Worm (Caenorhabditis elegans) whole organism, L3 larva: Measurements from ENCODE around the gene fbxa-219.
A peak's percentile ranks its signal among the peaks of the same experiment; 100 is the strongest.
"Not testable (repeated sequence)": the region's sequence is repeated elsewhere in the genome, so short reads cannot be mapped to it uniquely, and the experiment has no call there.

Source experiments
- R02D3.7 ChIP-seq: fragments of 150-350 bp; optimal IDR thresholded peaks from 2 replicates; lab custom pipeline; 2014; ENCODE audit warnings: missing biosample characterization, missing genetic modification characterization
- ZK546.5 ChIP-seq: sonication (generic microtip); optimal IDR thresholded peaks from 2 replicates; lab custom pipeline; 2017; ENCODE audit warnings: missing biosample characterization, missing genetic modification characterization
- aly-2 ChIP-seq: fragments of 150-350 bp; optimal IDR thresholded peaks from 2 replicates; lab custom pipeline; 2014; ENCODE audit warnings: missing biosample characterization, missing genetic modification characterization
- ama-1 ChIP-seq: fragments of 150-350 bp; optimal IDR thresholded peaks from 2 replicates; lab custom pipeline; 2018
- ceh-16 ChIP-seq: sonication (generic microtip); optimal IDR thresholded peaks from 2 replicates; lab custom pipeline; 2017; ENCODE audit warnings: missing biosample characterization, missing genetic modification characterization
- ceh-28 ChIP-seq: fragments of 150-350 bp; optimal IDR thresholded peaks from 2 replicates; lab custom pipeline; 2014; ENCODE audit warnings: missing biosample characterization, missing genetic modification reagents, missing genetic modification characterization
- ceh-82 ChIP-seq: fragments of 150-350 bp; optimal IDR thresholded peaks from 2 replicates; lab custom pipeline; 2014; ENCODE audit warnings: missing biosample characterization, missing genetic modification characterization
- ceh-9 ChIP-seq: sonication (generic microtip); optimal IDR thresholded peaks from 2 replicates; lab custom pipeline; 2018; ENCODE audit warnings: missing biosample characterization, missing genetic modification characterization
- daf-12 ChIP-seq: fragments of 150-350 bp; optimal IDR thresholded peaks from 2 replicates; lab custom pipeline; 2014; ENCODE audit warnings: missing biosample characterization, missing genetic modification reagents, missing genetic modification characterization
- egl-27 ChIP-seq: sonication (generic microtip); optimal IDR thresholded peaks from 4 replicates; lab custom pipeline; 2017; ENCODE audit warnings: missing biosample characterization, missing genetic modification reagents, missing genetic modification characterization
- egl-5 ChIP-seq: fragments of 150-350 bp; optimal IDR thresholded peaks from 2 replicates; lab custom pipeline; 2017; ENCODE audit warnings: missing biosample characterization, missing genetic modification reagents, missing genetic modification characterization, inconsistent platforms
- elt-1 ChIP-seq: fragments of 150-350 bp; optimal IDR thresholded peaks from 2 replicates; lab custom pipeline; 2014; ENCODE audit warnings: missing biosample characterization, missing genetic modification characterization
- elt-2 ChIP-seq: sonication (generic microtip); optimal IDR thresholded peaks from 2 replicates; lab custom pipeline; 2016; ENCODE audit warnings: missing genetic modification reagents, mild to moderate bottlenecking, missing genetic modification characterization, missing compliant biosample characterization
- fkh-2 ChIP-seq: fragments of 150-350 bp; optimal IDR thresholded peaks from 2 replicates; lab custom pipeline; 2014; ENCODE audit warnings: missing biosample characterization, missing genetic modification reagents, missing genetic modification characterization
- fos-1 ChIP-seq: fragments of 150-350 bp; optimal IDR thresholded peaks from 2 replicates; lab custom pipeline; 2014; ENCODE audit warnings: missing biosample characterization, missing genetic modification characterization
- hmg-11 ChIP-seq: sonication (generic microtip); optimal IDR thresholded peaks from 2 replicates; lab custom pipeline; 2016; ENCODE audit warnings: missing genetic modification characterization, missing compliant biosample characterization
- jun-1 ChIP-seq: fragments of 150-350 bp; optimal IDR thresholded peaks from 2 replicates; lab custom pipeline; 2014; ENCODE audit warnings: missing biosample characterization, missing genetic modification reagents, missing genetic modification characterization
- lin-39 ChIP-seq: fragments of 150-350 bp; optimal IDR thresholded peaks from 2 replicates; lab custom pipeline; 2018; ENCODE audit warnings: missing biosample characterization, missing genetic modification reagents, missing genetic modification characterization
- mdl-1 ChIP-seq: fragments of 150-350 bp; optimal IDR thresholded peaks from 2 replicates; lab custom pipeline; 2014; ENCODE audit warnings: missing biosample characterization, missing genetic modification characterization
- nfya-1 ChIP-seq: sonication (generic microtip); optimal IDR thresholded peaks from 2 replicates; lab custom pipeline; 2017; ENCODE audit warnings: missing genetic modification characterization, mild to moderate bottlenecking, missing compliant biosample characterization, antibody characterized with exemption, moderate library complexity; ENCODE audit not compliant: insufficient read depth
- nhr-12 ChIP-seq: fragments of 150-350 bp; optimal IDR thresholded peaks from 2 replicates; lab custom pipeline; 2014; ENCODE audit warnings: missing biosample characterization, missing genetic modification characterization
- nhr-23 ChIP-seq: fragments of 150-350 bp; optimal IDR thresholded peaks from 2 replicates; lab custom pipeline; 2014; ENCODE audit warnings: missing biosample characterization, missing genetic modification reagents, missing genetic modification characterization
- nhr-237 ChIP-seq: fragments of 150-350 bp; optimal IDR thresholded peaks from 2 replicates; lab custom pipeline; 2014; ENCODE audit warnings: missing biosample characterization, missing genetic modification characterization
- nhr-25 ChIP-seq: sonication (generic microtip); optimal IDR thresholded peaks from 2 replicates; lab custom pipeline; 2017; ENCODE audit warnings: missing biosample characterization, missing genetic modification characterization
- nhr-28 ChIP-seq: fragments of 150-350 bp; optimal IDR thresholded peaks from 2 replicates; lab custom pipeline; 2014; ENCODE audit warnings: missing biosample characterization, missing genetic modification characterization
- nhr-43 ChIP-seq: sonication (generic microtip); optimal IDR thresholded peaks from 2 replicates; lab custom pipeline; 2016; ENCODE audit warnings: mild to moderate bottlenecking, missing genetic modification characterization, missing compliant biosample characterization; ENCODE audit not compliant: poor library complexity, severe bottlenecking
- nhr-67 ChIP-seq: fragments of 150-350 bp; optimal IDR thresholded peaks from 2 replicates; lab custom pipeline; 2014; ENCODE audit warnings: missing biosample characterization, missing genetic modification characterization
- pha-4 ChIP-seq: fragments of 150-350 bp; optimal IDR thresholded peaks from 2 replicates; lab custom pipeline; 2014; ENCODE audit warnings: missing biosample characterization, missing genetic modification reagents, missing genetic modification characterization
- pqm-1 ChIP-seq: fragments of 150-350 bp; optimal IDR thresholded peaks from 2 replicates; lab custom pipeline; 2017; ENCODE audit warnings: missing biosample characterization, missing genetic modification characterization, inconsistent platforms
- sea-2 ChIP-seq: fragments of 150-350 bp; sonication (generic microtip); optimal IDR thresholded peaks from 4 replicates; lab custom pipeline; 2014; ENCODE audit warnings: missing biosample characterization, missing genetic modification reagents, missing genetic modification characterization
- skn-1 ChIP-seq: fragments of 150-350 bp; optimal IDR thresholded peaks from 2 replicates; lab custom pipeline; 2014; ENCODE audit warnings: missing biosample characterization, missing genetic modification characterization
- snpc-4 ChIP-seq: fragments of 150-350 bp; optimal IDR thresholded peaks from 2 replicates; lab custom pipeline; 2014; ENCODE audit warnings: missing biosample characterization, missing genetic modification characterization
- tbx-2 ChIP-seq: sonication (generic microtip); optimal IDR thresholded peaks from 2 replicates; lab custom pipeline; 2016; ENCODE audit warnings: mild to moderate bottlenecking, missing genetic modification characterization, missing compliant biosample characterization
- unc-39 ChIP-seq: sonication (generic microtip); optimal IDR thresholded peaks from 4 replicates; lab custom pipeline; 2017; ENCODE audit warnings: missing biosample characterization, missing genetic modification characterization
- zag-1 ChIP-seq: fragments of 150-350 bp; optimal IDR thresholded peaks from 2 replicates; lab custom pipeline; 2014; ENCODE audit warnings: missing biosample characterization, missing genetic modification characterization
- ztf-11 ChIP-seq: fragments of 150-350 bp; optimal IDR thresholded peaks from 2 replicates; lab custom pipeline; 2014; ENCODE audit warnings: missing biosample characterization, missing genetic modification characterization
- ztf-4 ChIP-seq: fragments of 150-350 bp; optimal IDR thresholded peaks from 2 replicates; lab custom pipeline; 2014; ENCODE audit warnings: missing biosample characterization, missing genetic modification characterization

fbxa-219 gene

ce11 chrIII:2258863-2259262 is 32.4 kb upstream of the fbxa-219 start, which contains the start of gene fbxa-43:
Gene fbxa-43 (minus strand): TSS chrIII:2258963.
- TF ChIP-seq ZK546.5 (tag; lab: Kevin White, UChicago) (no peak), nhr-25 (no peak), nhr-12 (no peak), tbx-2 (no peak), nhr-43 (tag; lab: Kevin White, UChicago) (no peak), pqm-1 (tag; lab: Kevin White, UChicago) (no peak), unc-39 (tag; lab: Kevin White, UChicago) (no peak), egl-5 (tag; lab: Kevin White, UChicago) (no peak), nhr-23 (tag; lab: Kevin White, UChicago) (no peak), fos-1 (no peak), fkh-2 (tag; lab: Kevin White, UChicago) (no peak), ceh-82 (tag; lab: Kevin White, UChicago) (no peak)

DNA sequence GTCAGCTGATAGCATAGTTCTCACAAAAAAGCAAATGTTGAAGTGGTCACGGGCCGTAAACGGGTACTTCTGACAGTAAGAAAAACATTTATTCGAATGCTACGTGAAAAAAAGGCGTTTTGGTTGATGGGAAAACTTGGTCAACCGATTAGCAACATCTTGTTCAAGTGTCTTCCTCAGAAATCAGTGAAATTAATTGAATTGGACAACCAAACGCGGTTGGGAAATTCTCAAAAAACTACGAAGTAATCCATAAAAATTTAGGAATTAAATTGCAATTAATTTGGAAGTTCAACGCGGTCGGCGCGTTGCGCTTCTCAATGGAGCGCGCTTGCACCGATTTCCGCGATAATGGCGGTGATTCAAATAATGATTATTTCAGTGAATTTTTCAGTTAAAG is 31.9 kb upstream of the fbxa-219 start:
- no peak for TF ChIP-seq ceh-16 (tag; lab: Kevin White, UChicago)
- TF ChIP-seq nhr-43 (tag; lab: Kevin White, UChicago), result no peak
- TF ChIP-seq ztf-4 (tag; lab: Kevin White, UChicago), result no peak
- no peak for TF ChIP-seq fkh-2 (tag; lab: Kevin White, UChicago)
- no peak for TF ChIP-seq nhr-12
- no peak for TF ChIP-seq egl-5 (tag; lab: Kevin White, UChicago)
- no peak for TF ChIP-seq nhr-25
- no peak for TF ChIP-seq daf-12 (tag; lab: Kevin White, UChicago)
- no peak for TF ChIP-seq egl-27
- TF ChIP-seq unc-39 (tag; lab: Kevin White, UChicago), result no peak
- no peak for TF ChIP-seq ama-1 (lab: Kevin White, UChicago)

- not testable (repeated sequence) for TF ChIP-seq pha-4, snpc-4, ceh-28 (tag; lab: Kevin White, UChicago)
Measured at ce11 chrIII:2261353-2261752, 29.9 kb upstream of the fbxa-219 start, which contains the start of gene fbxa-42. Gene fbxa-42 (minus strand): TSS chrIII:2261453.

ce11 chrIII:2262942-2263341 is 28.3 kb upstream of the fbxa-219 start, which contains the start of gene Y54F10BM.6:
Gene Y54F10BM.6 (plus strand): TSS chrIII:2263242.
- no peak for TF ChIP-seq nhr-28
- no peak for TF ChIP-seq nhr-67 (tag; lab: Kevin White, UChicago)
- no peak for TF ChIP-seq nhr-25
- no peak for TF ChIP-seq hmg-11 (tag; lab: Kevin White, UChicago)
- no peak for TF ChIP-seq zag-1 (tag; lab: Kevin White, UChicago)
- no peak for TF ChIP-seq nhr-23 (tag; lab: Kevin White, UChicago)
- TF ChIP-seq ama-1 (lab: Kevin White, UChicago), result no peak
- no peak for TF ChIP-seq aly-2 (tag; lab: Kevin White, UChicago)
- TF ChIP-seq nfya-1, result no peak
- no peak for TF ChIP-seq ceh-9
- no peak for TF ChIP-seq fkh-2 (tag; lab: Kevin White, UChicago)
- TF ChIP-seq elt-1, result no peak
- TF ChIP-seq nhr-12, result no peak
- no peak for TF ChIP-seq skn-1 (tag; lab: Kevin White, UChicago)
- no peak for TF ChIP-seq unc-39 (tag; lab: Kevin White, UChicago)
- no peak for TF ChIP-seq elt-2 (tag; lab: Kevin White, UChicago)
- TF ChIP-seq, all 47 proteins: peak for 0

DNA sequence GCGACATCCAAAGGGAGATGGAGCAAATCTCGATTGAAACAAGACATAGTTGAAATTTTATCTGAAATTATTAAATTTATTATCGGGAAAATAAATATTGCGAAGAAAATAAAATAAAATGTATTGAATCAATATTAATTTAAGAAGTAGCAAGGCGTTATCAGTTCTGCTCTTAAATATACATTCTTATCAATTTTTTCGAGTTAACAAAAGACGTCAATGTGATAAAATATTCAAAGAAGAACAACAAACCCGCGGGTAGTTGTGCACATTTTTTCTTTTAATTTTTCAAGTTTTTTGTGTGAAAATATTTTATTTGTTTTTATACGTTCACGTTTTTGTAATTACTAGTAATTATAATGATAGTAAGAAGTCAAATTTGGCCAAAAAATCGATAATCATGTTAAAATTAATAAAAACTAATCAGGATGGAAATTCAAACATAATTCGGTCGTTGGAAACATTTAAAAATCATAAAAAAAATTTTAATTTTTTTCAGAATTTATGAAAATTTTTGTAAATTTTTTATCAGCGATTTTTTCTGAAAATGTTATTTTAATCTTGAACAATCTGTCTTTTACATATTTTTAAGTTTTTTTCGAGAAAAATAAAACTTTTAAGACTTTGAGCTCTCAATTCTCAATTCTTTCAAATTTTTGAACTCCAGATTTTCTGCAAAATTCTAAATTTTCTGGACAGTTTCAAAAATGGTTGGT is 25.1 kb upstream of the fbxa-219 start, which contains the start of gene fbxa-9:
fbxa-9 (plus strand) TSS at position 666 of the 716 bp plus-strand sequence.
- TF ChIP-seq elt-2 (tag; lab: Kevin White, UChicago), result peak; percentile 81
- no peak for TF ChIP-seq nhr-43 (tag; lab: Kevin White, UChicago)
- no peak for TF ChIP-seq R02D3.7
- peak; percentile 74 for TF ChIP-seq pqm-1 (tag; lab: Kevin White, UChicago)
- no peak for TF ChIP-seq mdl-1 (tag; lab: Kevin White, UChicago)
- TF ChIP-seq sea-2 (GFP tag; lab: Kevin White, UChicago), result no peak
- TF ChIP-seq jun-1 (tag; lab: Kevin White, UChicago), result no peak
- TF ChIP-seq ztf-11 (tag; lab: Kevin White, UChicago), result no peak
- no peak for TF ChIP-seq nhr-237 (tag; lab: Kevin White, UChicago)
- no peak for TF ChIP-seq lin-39 (tag; lab: Kevin White, UChicago)
